Worm (Caenorhabditis elegans): ENCODE results near the gene ugt-64.

Gene ugt-64

DNA sequence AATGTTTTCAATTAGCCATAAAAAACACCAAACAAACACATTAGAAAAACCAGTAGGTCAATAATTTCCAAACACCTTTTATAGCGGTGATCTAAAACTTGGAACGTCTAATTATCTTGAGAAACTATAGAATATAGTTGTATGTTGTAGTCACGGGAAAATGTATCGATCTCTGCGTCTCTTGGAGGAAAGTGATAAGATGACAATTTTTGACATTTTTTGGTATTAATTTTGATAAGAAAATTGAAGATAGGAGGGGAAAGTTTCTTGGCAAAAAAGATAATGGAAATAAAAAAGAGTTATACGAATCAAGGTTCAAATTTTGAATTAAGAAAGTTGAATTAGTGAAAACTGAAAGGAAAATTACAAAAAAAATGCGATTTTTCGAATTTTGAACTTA, 407 bp downstream of the ugt-64 start:
- TF ChIP-seq tab-1 (GFP tag; IDR thresholded peaks at IDR 0.05), result no peak
- no peak for TF ChIP-seq klf-2 (GFP tag; conservative IDR thresholded peaks at IDR 0.05)
- no peak for TF ChIP-seq cog-1 (tag; optimal IDR thresholded peaks at IDR 0.05)
- TF ChIP-seq ztf-29 (GFP tag; IDR thresholded peaks at IDR 0.05), result no peak
- TF ChIP-seq med-1 (GFP tag; optimal IDR thresholded peaks at IDR 0.05; ENCODE audit: insufficient read depth), result no peak
- TF ChIP-seq ztf-23 (GFP tag; IDR thresholded peaks at IDR 0.05), result no peak
- no peak for TF ChIP-seq T22C8.4 (GFP tag; IDR thresholded peaks at IDR 0.05)
- TF ChIP-seq flt-1 (GFP tag; IDR thresholded peaks at IDR 0.05), result no peak
- no peak for TF ChIP-seq ref-1 (GFP tag; conservative IDR thresholded peaks at IDR 0.05)

DNA sequence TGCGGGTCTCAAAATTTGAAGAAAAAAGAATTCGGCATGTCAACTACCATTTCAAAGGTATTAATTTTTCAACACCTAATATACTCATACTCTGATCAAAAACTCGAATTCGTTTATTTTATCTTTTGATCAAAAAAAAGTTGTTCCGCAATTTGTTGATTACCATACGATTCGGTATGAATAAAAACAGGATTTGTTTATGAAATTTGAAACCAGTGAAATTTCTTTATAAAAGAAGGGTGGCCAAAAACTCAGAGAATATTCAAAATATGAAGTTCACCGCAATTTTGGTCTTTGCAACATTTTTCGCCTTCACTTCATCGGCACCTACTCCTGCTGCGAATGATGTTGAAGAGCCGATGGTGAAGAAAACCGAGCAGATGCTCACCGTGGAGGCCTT, 4.1 kb downstream of the ugt-64 start, which contains the start of the genes C07G3.8 and C07G3.10:
C07G3.8 (minus strand) TSS at position 101 of the 400 bp plus-strand sequence.
C07G3.10 (plus strand) TSS at position 270 of the 400 bp plus-strand sequence.
- no peak for TF ChIP-seq cog-1 (tag; optimal IDR thresholded peaks at IDR 0.05)
- no peak for TF ChIP-seq flt-1 (GFP tag; IDR thresholded peaks at IDR 0.05)
- no peak for TF ChIP-seq ztf-23 (GFP tag; IDR thresholded peaks at IDR 0.05)
- TF ChIP-seq tab-1 (GFP tag; IDR thresholded peaks at IDR 0.05), result no peak
- TF ChIP-seq klf-2 (GFP tag; conservative IDR thresholded peaks at IDR 0.05), result no peak
- no peak for TF ChIP-seq ref-1 (GFP tag; conservative IDR thresholded peaks at IDR 0.05)
- no peak for TF ChIP-seq T22C8.4 (GFP tag; IDR thresholded peaks at IDR 0.05)
- TF ChIP-seq ztf-29 (GFP tag; IDR thresholded peaks at IDR 0.05), result no peak
- no peak for TF ChIP-seq med-1 (GFP tag; optimal IDR thresholded peaks at IDR 0.05; ENCODE audit: insufficient read depth)

DNA sequence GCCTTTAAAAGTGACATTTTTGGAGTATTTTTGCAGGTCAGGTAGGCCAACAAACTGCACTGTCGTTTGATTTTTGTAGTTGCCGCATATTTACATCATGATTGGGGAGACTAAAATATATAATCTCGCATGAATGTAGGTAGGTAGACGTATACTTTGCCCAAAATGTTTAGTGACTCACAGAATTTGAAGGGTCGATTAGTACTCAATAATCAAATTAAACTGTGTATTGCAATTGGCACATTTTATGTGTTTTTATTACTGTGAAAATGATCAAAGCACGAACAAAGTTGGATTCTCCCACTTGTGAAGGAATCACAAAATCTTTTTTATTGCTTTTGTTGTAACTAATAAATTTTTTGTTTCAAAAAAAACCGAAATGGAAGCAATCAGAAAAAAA, 9.3 kb downstream of the ugt-64 start, which contains the start of gene C07G3.15:
C07G3.15 (minus strand) TSS at position 101 of the 400 bp plus-strand sequence.
- no peak for TF ChIP-seq klf-2 (GFP tag; conservative IDR thresholded peaks at IDR 0.05)
- no peak for TF ChIP-seq ref-1 (GFP tag; conservative IDR thresholded peaks at IDR 0.05)
- no peak for TF ChIP-seq med-1 (GFP tag; optimal IDR thresholded peaks at IDR 0.05; ENCODE audit: insufficient read depth)
- no peak for TF ChIP-seq tab-1 (GFP tag; IDR thresholded peaks at IDR 0.05)
- TF ChIP-seq ztf-29 (GFP tag; IDR thresholded peaks at IDR 0.05), result no peak
- no peak for TF ChIP-seq ztf-23 (GFP tag; IDR thresholded peaks at IDR 0.05)
- TF ChIP-seq T22C8.4 (GFP tag; IDR thresholded peaks at IDR 0.05), result no peak
- TF ChIP-seq flt-1 (GFP tag; IDR thresholded peaks at IDR 0.05), result no peak
- no peak for TF ChIP-seq cog-1 (tag; optimal IDR thresholded peaks at IDR 0.05)

DNA sequence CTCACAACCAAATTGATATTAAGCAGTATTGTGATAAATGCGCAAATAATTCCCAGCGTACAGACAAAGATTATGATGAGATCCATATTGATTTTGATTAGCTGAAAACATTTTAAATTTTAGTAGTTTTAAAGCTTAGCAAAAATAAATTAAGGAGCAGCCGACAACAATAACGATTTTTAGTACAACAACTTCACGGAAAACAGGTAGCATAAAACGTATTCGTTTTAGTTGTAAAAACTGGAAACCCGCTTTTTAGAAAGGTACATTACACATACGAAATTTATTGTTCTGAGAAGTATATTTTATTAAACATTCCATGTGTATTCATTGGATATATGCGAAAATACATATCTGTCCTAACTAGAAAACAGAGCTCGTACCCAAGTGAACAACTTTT, 15.7 kb downstream of the ugt-64 start, which contains the start of gene srbc-36:
srbc-36 (minus strand) TSS at position 101 of the 400 bp plus-strand sequence.
- TF ChIP-seq ref-1 (GFP tag; conservative IDR thresholded peaks at IDR 0.05) (no peak), ztf-29 (GFP tag; IDR thresholded peaks at IDR 0.05) (no peak), klf-2 (GFP tag; conservative IDR thresholded peaks at IDR 0.05) (no peak), tab-1 (GFP tag; IDR thresholded peaks at IDR 0.05) (no peak), cog-1 (tag; optimal IDR thresholded peaks at IDR 0.05) (no peak), med-1 (GFP tag; optimal IDR thresholded peaks at IDR 0.05; ENCODE audit: insufficient read depth) (no peak), flt-1 (GFP tag; IDR thresholded peaks at IDR 0.05) (no peak)

DNA sequence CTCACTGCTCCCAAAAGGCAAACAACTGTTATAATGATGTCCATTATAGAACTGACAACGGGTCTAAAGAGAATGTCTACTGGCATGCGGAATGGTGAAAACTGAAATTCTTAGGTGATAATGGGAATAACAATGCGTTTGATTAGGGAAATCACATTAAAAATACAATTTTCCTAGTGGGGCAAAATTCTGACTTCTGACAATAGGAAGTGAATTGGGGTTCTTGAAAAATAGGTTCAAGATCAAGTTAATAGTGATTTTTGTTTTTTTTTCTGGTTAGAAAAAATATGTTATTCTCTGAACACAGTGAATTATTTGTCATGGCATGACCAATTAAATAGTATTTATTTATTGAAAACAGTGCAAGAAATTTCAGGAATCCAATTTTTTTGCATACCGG, 19.3 kb downstream of the ugt-64 start, which contains the start of gene srbc-32:
srbc-32 (minus strand) TSS at position 101 of the 400 bp plus-strand sequence.
- TF ChIP-seq tab-1 (GFP tag; IDR thresholded peaks at IDR 0.05), result no peak
- TF ChIP-seq cog-1 (tag; optimal IDR thresholded peaks at IDR 0.05), result no peak
- no peak for TF ChIP-seq ztf-23 (GFP tag; IDR thresholded peaks at IDR 0.05)
- no peak for TF ChIP-seq ref-1 (GFP tag; conservative IDR thresholded peaks at IDR 0.05)

DNA sequence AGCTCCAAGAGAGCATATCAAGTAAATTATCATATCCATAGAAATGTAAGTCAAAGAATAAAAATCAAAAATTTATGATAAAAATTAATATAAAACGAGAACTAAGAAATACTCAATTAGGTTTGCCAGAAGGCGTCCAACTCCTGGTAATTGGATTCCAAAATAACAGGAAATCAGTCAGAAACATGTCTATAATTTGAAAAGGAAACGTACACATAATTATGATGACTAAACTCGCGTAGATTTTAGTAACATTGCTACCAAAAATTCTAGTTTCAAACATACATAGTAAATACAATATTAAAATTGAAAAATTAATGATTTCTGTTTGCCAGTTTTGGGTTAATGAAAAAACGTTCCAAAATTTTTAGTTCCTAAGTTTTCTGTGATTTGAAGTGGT, 21.4 kb downstream of the ugt-64 start, which contains the start of gene srbc-33:
srbc-33 (minus strand) TSS at position 101 of the 400 bp plus-strand sequence.
- no peak for TF ChIP-seq klf-2 (GFP tag; conservative IDR thresholded peaks at IDR 0.05)
- TF ChIP-seq ztf-23 (GFP tag; IDR thresholded peaks at IDR 0.05), result no peak

DNA sequence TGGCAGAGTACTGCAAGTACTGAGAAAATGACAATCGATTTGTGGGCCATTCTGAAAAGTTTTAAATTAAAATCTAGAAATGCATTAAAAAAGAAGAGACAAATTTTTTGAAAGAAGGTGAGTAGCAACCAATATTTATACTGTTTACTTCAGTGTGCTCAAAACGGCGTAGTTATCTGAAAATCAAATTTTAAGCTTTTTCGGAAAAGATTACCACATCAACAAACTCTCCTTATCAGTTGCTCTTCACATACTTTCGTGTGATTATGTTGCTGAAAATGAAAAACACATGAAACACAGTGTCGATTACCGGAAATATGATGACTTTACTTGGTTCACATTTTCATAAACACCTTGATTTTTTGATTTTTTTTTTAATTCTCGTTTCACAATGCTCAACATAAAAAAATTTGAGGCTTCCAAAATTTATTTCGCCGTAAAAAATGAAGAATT, 23.6 kb downstream of the ugt-64 start, which contains the start of gene lys-7:
lys-7 (minus strand) TSS at position 51 of the 453 bp plus-strand sequence.
- TF ChIP-seq klf-2 (GFP tag; conservative IDR thresholded peaks at IDR 0.05) (no peak), ztf-23 (GFP tag; IDR thresholded peaks at IDR 0.05) (no peak), T22C8.4 (GFP tag; IDR thresholded peaks at IDR 0.05) (no peak), tab-1 (GFP tag; IDR thresholded peaks at IDR 0.05) (no peak), ztf-29 (GFP tag; IDR thresholded peaks at IDR 0.05) (no peak), ref-1 (GFP tag; conservative IDR thresholded peaks at IDR 0.05) (no peak), cog-1 (tag; optimal IDR thresholded peaks at IDR 0.05) (no peak), flt-1 (GFP tag; IDR thresholded peaks at IDR 0.05) (no peak), med-1 (GFP tag; optimal IDR thresholded peaks at IDR 0.05; ENCODE audit: insufficient read depth) (no peak)

DNA sequence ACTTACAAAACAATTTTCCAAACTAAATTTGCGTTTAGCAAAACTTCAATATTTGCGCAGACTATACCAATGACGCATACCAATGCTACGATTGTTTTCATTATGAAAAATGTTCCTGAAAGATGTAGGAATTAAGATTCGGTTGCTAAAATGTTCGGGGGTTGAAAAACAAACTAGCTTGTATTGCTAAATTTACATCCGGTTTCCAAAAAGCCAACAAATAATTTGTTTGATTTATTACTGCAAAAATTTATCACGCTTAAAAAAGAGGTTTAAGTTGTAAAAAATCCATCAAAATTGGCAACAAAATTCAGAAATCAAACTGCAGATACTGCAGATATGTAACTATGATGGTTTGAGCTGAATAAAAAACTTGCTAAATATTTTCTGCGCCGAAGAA, 25.8 kb downstream of the ugt-64 start, which contains the start of gene srbc-30:
srbc-30 (minus strand) TSS at position 101 of the 400 bp plus-strand sequence.
- TF ChIP-seq klf-2 (GFP tag; conservative IDR thresholded peaks at IDR 0.05) (no peak), med-1 (GFP tag; optimal IDR thresholded peaks at IDR 0.05; ENCODE audit: insufficient read depth) (no peak), ztf-23 (GFP tag; IDR thresholded peaks at IDR 0.05) (no peak), T22C8.4 (GFP tag; IDR thresholded peaks at IDR 0.05) (no peak), flt-1 (GFP tag; IDR thresholded peaks at IDR 0.05) (no peak), ztf-29 (GFP tag; IDR thresholded peaks at IDR 0.05) (no peak), cog-1 (tag; optimal IDR thresholded peaks at IDR 0.05) (no peak)

DNA sequence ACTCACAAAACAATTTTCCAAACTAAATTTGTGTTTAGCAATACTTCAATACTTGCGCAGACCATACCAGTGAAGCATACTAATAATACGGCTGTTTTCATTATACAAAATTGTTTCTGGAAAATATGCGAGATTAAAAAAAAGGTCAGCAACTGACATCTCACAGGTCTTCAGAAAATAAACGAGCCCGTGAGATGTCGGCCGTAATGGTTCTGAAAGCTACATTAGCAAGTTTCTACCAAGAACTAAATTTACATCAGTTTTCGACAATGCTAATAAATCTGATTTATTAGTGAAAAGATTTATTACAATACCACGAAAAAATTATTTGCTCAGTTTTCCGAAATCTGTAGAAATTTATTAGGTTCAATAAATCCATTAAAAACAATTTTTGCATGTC, 28.7 kb downstream of the ugt-64 start, which contains the start of gene srbc-31:
srbc-31 (minus strand) TSS at position 101 of the 400 bp plus-strand sequence.
- TF ChIP-seq ztf-29 (GFP tag; IDR thresholded peaks at IDR 0.05) (no peak), klf-2 (GFP tag; conservative IDR thresholded peaks at IDR 0.05) (no peak), cog-1 (tag; optimal IDR thresholded peaks at IDR 0.05) (no peak), tab-1 (GFP tag; IDR thresholded peaks at IDR 0.05) (no peak), ztf-23 (GFP tag; IDR thresholded peaks at IDR 0.05) (no peak), med-1 (GFP tag; optimal IDR thresholded peaks at IDR 0.05; ENCODE audit: insufficient read depth) (no peak), ref-1 (GFP tag; conservative IDR thresholded peaks at IDR 0.05) (no peak), T22C8.4 (GFP tag; IDR thresholded peaks at IDR 0.05) (no peak), flt-1 (GFP tag; IDR thresholded peaks at IDR 0.05) (no peak)

DNA sequence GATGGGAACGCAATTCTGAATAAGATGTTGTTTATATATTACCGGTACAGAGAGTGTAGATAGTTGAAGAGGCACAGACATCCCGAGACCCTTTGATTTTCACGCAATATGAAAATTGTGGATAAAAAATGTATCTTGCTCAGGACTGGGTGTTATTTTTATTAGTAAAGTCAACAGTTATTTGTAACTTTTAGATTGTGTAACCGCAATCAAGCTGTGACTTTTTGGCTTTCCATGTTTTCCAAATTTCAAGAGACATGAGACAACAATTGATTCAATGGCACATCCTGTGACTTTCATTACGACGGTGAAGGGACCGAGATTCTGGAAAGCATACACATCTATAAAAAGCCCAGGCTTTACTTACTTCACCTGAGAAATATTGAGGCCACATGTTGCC, 29.9 kb downstream of the ugt-64 start:
- TF ChIP-seq T22C8.4 (GFP tag; IDR thresholded peaks at IDR 0.05) (no peak), klf-2 (GFP tag; conservative IDR thresholded peaks at IDR 0.05) (no peak), ref-1 (GFP tag; conservative IDR thresholded peaks at IDR 0.05) (no peak), flt-1 (GFP tag; IDR thresholded peaks at IDR 0.05) (no peak), ztf-29 (GFP tag; IDR thresholded peaks at IDR 0.05) (no peak), med-1 (GFP tag; optimal IDR thresholded peaks at IDR 0.05; ENCODE audit: insufficient read depth) (no peak), cog-1 (tag; optimal IDR thresholded peaks at IDR 0.05) (no peak), tab-1 (GFP tag; IDR thresholded peaks at IDR 0.05) (no peak)

Data from whole organism, midembryonic.